Fruit fly (Drosophila melanogaster): ENCODE results near the gene CG11779.

CG11779 gene

dm6 chr3R:19152835-19153234 is 6.8 kb downstream of the CG11779 start:
- TF ChIP-seq CG5953 (GFP tag; IDR thresholded peaks at IDR 0.05): no peak
- 0 out of 2 replicates have a peak, but pooled peaks have one; percentile 8 for TF ChIP-seq ara (GFP tag; IDR thresholded peaks at IDR 0.05)
- peak; percentile 10 for TF ChIP-seq nom (GFP tag; optimal IDR thresholded peaks at IDR 0.05)
- no peak for TF ChIP-seq CG2875 (GFP tag; optimal IDR thresholded peaks at IDR 0.05)
- TF ChIP-seq ap (GFP tag; IDR thresholded peaks at IDR 0.05): 0 out of 2 replicates have a peak, but pooled peaks have one; percentile 7
- TF ChIP-seq Drgx (GFP tag; IDR thresholded peaks at IDR 0.05): 0 out of 2 replicates have a peak, but pooled peaks have one; percentile 9

dm6 chr3R:19151848-19152787 is 7.6 kb downstream of the CG11779 start:
- TF ChIP-seq gt (GFP tag; IDR thresholded peaks at IDR 0.05): no peak
- TF ChIP-seq CG7372 (GFP tag; IDR thresholded peaks at IDR 0.05): peak; percentile 54; the same call in 1 of the 2 replicates
- TF ChIP-seq HLH54F (GFP tag; optimal IDR thresholded peaks at IDR 0.05): no peak
- 0 out of 3 replicates have a peak, but pooled peaks have one; percentile 18 for TF ChIP-seq otp (GFP tag; IDR thresholded peaks at IDR 0.05)
- no peak for TF ChIP-seq tup (GFP tag; optimal IDR thresholded peaks at IDR 0.05)
- no peak for TF ChIP-seq CG15479 (GFP tag; optimal IDR thresholded peaks at IDR 0.05)
- TF ChIP-seq CG30020 (tag; optimal IDR thresholded peaks at IDR 0.05): no peak
- no peak for TF ChIP-seq YL-1 (GFP tag; optimal IDR thresholded peaks at IDR 0.05)
- no peak for TF ChIP-seq crol (GFP tag; IDR thresholded peaks at IDR 0.05)
- TF ChIP-seq Xbp1 (GFP tag; optimal IDR thresholded peaks at IDR 0.05): peak; percentile 25
- no peak for TF ChIP-seq grn (GFP tag; optimal IDR thresholded peaks at IDR 0.05)
- peak; percentile 27 for TF ChIP-seq CG13424 (tag; optimal IDR thresholded peaks at IDR 0.05)
- no peak for TF ChIP-seq Usf (GFP tag; optimal IDR thresholded peaks at IDR 0.05)
- TF ChIP-seq Gsc (GFP tag; IDR thresholded peaks at IDR 0.05): no peak
- no peak for TF ChIP-seq CG6813 (GFP tag; optimal IDR thresholded peaks at IDR 0.05)
- TF ChIP-seq E2f2 (GFP tag; IDR thresholded peaks at IDR 0.05): no peak
- TF ChIP-seq ash1 (GFP tag; optimal IDR thresholded peaks at IDR 0.05): no peak
- TF ChIP-seq CG11695 (GFP tag; IDR thresholded peaks at IDR 0.05): peak; percentile 67; the same call in 2 of the 3 replicates
- TF ChIP-seq CG15514 (GFP tag; optimal IDR thresholded peaks at IDR 0.05): no peak
- TF ChIP-seq caup (GFP tag; optimal IDR thresholded peaks at IDR 0.05; ENCODE audit: severe bottlenecking): no peak
- no peak for TF ChIP-seq tin (GFP tag; optimal IDR thresholded peaks at IDR 0.05)
- no peak for TF ChIP-seq Hmr (GFP tag; optimal IDR thresholded peaks at IDR 0.05)
- TF ChIP-seq CG34224 (GFP tag; IDR thresholded peaks at IDR 0.05; ENCODE audit: partially characterized antibody): no peak
- TF ChIP-seq sd (tag; optimal IDR thresholded peaks at IDR 0.05): no peak
- TF ChIP-seq Dll (GFP tag; IDR thresholded peaks at IDR 0.05; ENCODE audit: partially characterized antibody): no peak
- no peak for TF ChIP-seq Ada2b (GFP tag; IDR thresholded peaks at IDR 0.05)
- no peak for TF ChIP-seq hb (GFP tag; IDR thresholded peaks at IDR 0.05; ENCODE audit: partially characterized antibody)
- TF ChIP-seq Hey (tag; optimal IDR thresholded peaks at IDR 0.05): no peak
- no peak for TF ChIP-seq CG6791 (GFP tag; IDR thresholded peaks at IDR 0.05; ENCODE audit: partially characterized antibody)
- TF ChIP-seq CG1529 (GFP tag; optimal IDR thresholded peaks at IDR 0.05): no peak
- no peak for TF ChIP-seq gfzf (GFP tag; optimal IDR thresholded peaks at IDR 0.05)
- TF ChIP-seq tx (GFP tag; optimal IDR thresholded peaks at IDR 0.05): no peak
- TF ChIP-seq CG11696 (GFP tag; IDR thresholded peaks at IDR 0.05): peak; percentile 79
- peak; percentile 36 for TF ChIP-seq Vsx1 (GFP tag; optimal IDR thresholded peaks at IDR 0.05)
- TF ChIP-seq CG4360 (GFP tag; IDR thresholded peaks at IDR 0.05): no peak
- TF ChIP-seq Lim3 (GFP tag; IDR thresholded peaks at IDR 0.05): no peak
- no peak for TF ChIP-seq gsb-n (tag; optimal IDR thresholded peaks at IDR 0.05)
- no peak for TF ChIP-seq Ets97D (GFP tag; optimal IDR thresholded peaks at IDR 0.05)
- no peak for TF ChIP-seq NC2β (GFP tag; optimal IDR thresholded peaks at IDR 0.05)
- TF ChIP-seq chif (GFP tag; optimal IDR thresholded peaks at IDR 0.05): no peak
- no peak for TF ChIP-seq ham (GFP tag; IDR thresholded peaks at IDR 0.05)

Measured in whole organism, embryonic.